Worm (Caenorhabditis elegans): ENCODE results near the gene rpc-1.

The rpc-1 gene

DNA sequence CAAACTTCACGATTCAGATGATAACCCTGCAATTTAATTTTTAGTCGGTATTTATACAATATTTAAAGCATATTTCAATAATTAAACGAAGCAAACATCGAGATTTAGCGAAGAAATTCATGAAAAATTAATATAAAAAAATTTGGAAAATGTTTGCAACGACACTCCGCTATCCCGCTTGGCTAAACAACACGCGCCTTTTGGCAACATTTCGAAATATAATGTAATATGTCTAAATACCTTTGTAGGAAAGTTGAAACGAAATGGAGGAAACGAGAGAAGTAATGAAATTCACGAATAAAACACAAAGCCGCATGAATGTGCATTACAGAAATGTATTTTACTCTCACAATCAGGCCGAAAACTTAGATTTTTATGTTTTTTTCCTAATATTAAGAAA, at the start of gene rpc-1 (continued):
- no peak for TF ChIP-seq vab-15 (tag; optimal IDR thresholded peaks at IDR 0.05)
- no peak for TF ChIP-seq elt-2 (tag; optimal IDR thresholded peaks at IDR 0.05)
- TF ChIP-seq dpl-1 (GFP tag; optimal IDR thresholded peaks at IDR 0.05) = peak; percentile 55 to 80 (median 76)
- no peak for TF ChIP-seq zip-4 (GFP tag; optimal IDR thresholded peaks at IDR 0.05)
- TF ChIP-seq ztf-11 (tag; optimal IDR thresholded peaks at IDR 0.05) = no peak
- no peak for TF ChIP-seq unc-62 (GFP tag; optimal IDR thresholded peaks at IDR 0.05)
- TF ChIP-seq C04F5.9 (tag; optimal IDR thresholded peaks at IDR 0.05) = no peak
- TF ChIP-seq lin-35 (GFP tag; optimal IDR thresholded peaks at IDR 0.05) = peak; percentile 47 to 90
- no peak for TF ChIP-seq grh-1 (GFP tag; IDR thresholded peaks at IDR 0.05)
- no peak for TF ChIP-seq lir-3 (tag; optimal IDR thresholded peaks at IDR 0.05; ENCODE audit: poor library complexity)
- TF ChIP-seq zag-1 (tag; optimal IDR thresholded peaks at IDR 0.05) = no peak
- TF ChIP-seq nhr-90 (tag; optimal IDR thresholded peaks at IDR 0.05; ENCODE audit: poor library complexity) = peak; percentile 5
- TF ChIP-seq lsy-2 (tag; optimal IDR thresholded peaks at IDR 0.05) = peak; percentile 22 to 75
- TF ChIP-seq sox-4 (tag; optimal IDR thresholded peaks at IDR 0.05) = no peak
- TF ChIP-seq unc-30 (tag; optimal IDR thresholded peaks at IDR 0.05) = no peak
- no peak for TF ChIP-seq lin-13 (GFP tag; optimal IDR thresholded peaks at IDR 0.05)

DNA sequence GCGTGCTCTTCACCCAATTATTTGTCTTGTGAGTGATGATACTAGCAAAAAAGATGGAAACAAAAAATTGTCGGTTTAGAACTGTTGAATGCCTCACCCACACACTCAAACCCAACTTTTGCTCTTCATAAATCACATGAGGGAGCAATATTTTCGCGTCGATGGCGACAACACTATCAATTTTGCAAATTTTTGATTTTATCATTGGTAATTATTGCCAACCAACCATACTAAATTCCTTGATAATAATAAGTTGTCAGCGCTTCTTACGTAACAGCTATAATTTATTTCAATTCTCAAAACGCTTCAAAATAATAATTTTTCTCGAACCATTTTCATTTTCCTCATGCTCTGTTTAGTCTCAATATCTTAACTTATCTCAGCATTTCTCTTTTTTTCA, 47.2 kb upstream of the rpc-1 start:
- TF ChIP-seq nhr-47 (tag; optimal IDR thresholded peaks at IDR 0.05) = no peak
- TF ChIP-seq lin-35 (GFP tag; optimal IDR thresholded peaks at IDR 0.05) = peak in 1 of 2 experiments; percentile 14

DNA sequence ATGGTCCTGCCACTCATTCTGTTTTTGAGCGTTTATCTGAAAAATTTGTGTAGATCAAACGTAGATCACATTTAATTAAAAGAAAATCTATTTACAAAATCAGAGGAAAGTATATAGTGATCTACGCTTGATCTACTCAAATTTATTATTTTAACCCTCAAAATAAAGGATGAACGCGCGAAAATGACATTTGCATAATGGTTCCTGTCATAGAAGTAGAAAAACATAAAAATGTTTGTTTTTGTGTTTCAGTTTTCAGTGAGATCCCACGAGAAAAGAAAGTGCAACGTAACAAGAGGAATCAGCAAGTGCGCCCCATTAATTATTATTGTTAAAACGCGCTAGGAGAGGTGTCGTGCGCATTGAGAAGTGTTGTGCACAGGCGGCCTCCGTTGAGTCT, 45.8 kb upstream of the rpc-1 start:
- TF ChIP-seq lin-35 (GFP tag; optimal IDR thresholded peaks at IDR 0.05) (no peak), dsc-1 (tag; optimal IDR thresholded peaks at IDR 0.05) (no peak), hlh-17 (GFP tag; optimal IDR thresholded peaks at IDR 0.05; ENCODE audit: borderline replicate concordance) (no peak)

DNA sequence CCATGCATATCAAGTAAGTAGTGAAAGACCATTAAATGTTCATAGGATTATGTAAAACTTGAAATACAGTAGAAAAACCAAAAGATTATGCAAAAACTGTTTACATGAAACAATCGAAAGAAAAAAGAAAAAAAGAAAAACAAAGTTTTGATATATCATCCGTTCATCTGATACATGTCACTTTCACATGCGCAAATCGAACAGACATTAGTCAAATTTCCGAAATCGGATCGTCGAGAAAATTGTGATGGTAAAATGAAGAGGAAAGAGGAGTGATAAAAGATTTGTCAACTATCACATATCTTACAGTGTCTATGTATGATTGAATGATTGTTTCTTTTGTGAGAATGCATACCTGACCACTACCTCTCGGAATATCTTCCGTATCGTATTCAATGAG, 43.4 kb upstream of the rpc-1 start:
- no peak for TF ChIP-seq tbx-2 (tag; optimal IDR thresholded peaks at IDR 0.05)
- no peak for TF ChIP-seq nhr-19 (GFP tag; conservative IDR thresholded peaks at IDR 0.05)
- peak; percentile 90 for TF ChIP-seq blmp-1 (tag; optimal IDR thresholded peaks at IDR 0.05)
- no peak for TF ChIP-seq efl-1 (optimal IDR thresholded peaks at IDR 0.05)
- peak in 1 of 2 experiments; percentile 43 for TF ChIP-seq efl-1 (GFP tag; optimal IDR thresholded peaks at IDR 0.05 in 1 of 2)

DNA sequence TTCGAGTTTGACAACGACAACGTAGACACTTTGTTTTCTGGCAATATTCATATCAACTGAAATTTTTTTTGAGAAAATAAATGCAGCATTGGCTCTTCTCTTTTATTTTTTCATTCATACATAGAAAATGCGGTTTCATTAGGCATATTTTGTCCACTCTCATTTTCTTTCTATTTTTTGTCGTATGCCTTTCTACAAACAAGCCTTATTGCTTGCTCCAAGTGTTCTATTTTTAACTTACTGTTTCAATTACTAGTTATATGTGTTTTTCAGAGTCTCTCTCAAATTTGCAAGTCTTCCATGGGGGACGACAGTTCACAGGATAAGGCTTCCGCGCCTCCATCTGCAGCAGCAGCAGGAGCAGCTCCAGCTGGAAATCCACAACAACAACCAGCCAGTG, 40.4 kb upstream of the rpc-1 start, which contains the start of gene kcc-1:
kcc-1 (plus strand) TSS at position 301 of the 400 bp plus-strand sequence.
- TF ChIP-seq elt-2 (tag; optimal IDR thresholded peaks at IDR 0.05) (no peak), F16B12.6 (tag; optimal IDR thresholded peaks at IDR 0.05) (no peak), blmp-1 (tag; optimal IDR thresholded peaks at IDR 0.05) (no peak), nhr-12 (tag; optimal IDR thresholded peaks at IDR 0.05) (no peak), hlh-17 (GFP tag; optimal IDR thresholded peaks at IDR 0.05; ENCODE audit: borderline replicate concordance) (no peak), aha-1 (tag; optimal IDR thresholded peaks at IDR 0.05) (no peak), egl-13 (tag; optimal IDR thresholded peaks at IDR 0.05) (no peak), ztf-4 (tag; optimal IDR thresholded peaks at IDR 0.05) (no peak), efl-1 (optimal IDR thresholded peaks at IDR 0.05) (no peak), efl-1 (GFP tag; optimal IDR thresholded peaks at IDR 0.05 in 1 of 2) (no peak), dpl-1 (GFP tag; optimal IDR thresholded peaks at IDR 0.05) (no peak), vab-15 (tag; optimal IDR thresholded peaks at IDR 0.05) (no peak), ceh-8 (GFP tag; optimal IDR thresholded peaks at IDR 0.05) (no peak), ztf-11 (tag; optimal IDR thresholded peaks at IDR 0.05) (no peak)

DNA sequence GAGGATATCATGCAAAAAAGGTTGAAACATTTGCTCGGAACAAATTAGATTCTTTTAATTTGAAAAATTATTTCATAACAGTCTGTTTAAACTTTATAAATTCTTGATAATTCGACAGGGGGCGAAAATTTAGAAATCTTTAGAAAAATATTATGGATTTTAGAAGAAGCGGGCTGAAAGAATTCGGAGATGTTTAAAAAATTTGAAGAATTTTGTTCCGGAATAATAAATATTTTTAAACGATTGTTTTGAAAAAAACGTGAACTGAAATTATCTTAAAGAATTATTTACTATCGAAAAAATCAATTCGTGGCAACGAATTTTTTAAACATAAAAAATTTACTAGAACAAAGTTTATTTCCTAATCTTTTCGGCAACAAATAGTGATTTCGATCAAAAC, 38.1 kb upstream of the rpc-1 start, which contains the start of gene R13A1.3:
R13A1.3 (plus strand) TSS at position 301 of the 400 bp plus-strand sequence.
- no peak for TF ChIP-seq fkh-4 (tag; optimal IDR thresholded peaks at IDR 0.05; ENCODE audit: borderline replicate concordance)
